Fruit fly (Drosophila melanogaster) whole organism, embryonic: Measurements from ENCODE around the gene fz.

Experiments
- Aef1 ChIP-seq: fragments of 200-800 bp; sonication (Bioruptor generic); IDR thresholded peaks from 3 replicates; pipeline ENCODE4 v1.3.6; 2022; ENCODE audit warnings: missing biosample characterization, missing genetic modification characterization
- Asciz ChIP-seq: fragments of 200-800 bp; sonication (Bioruptor generic); optimal IDR thresholded peaks from 2 replicates; lab custom pipeline; 2017; ENCODE audit warnings: missing biosample characterization, mild to moderate bottlenecking, missing genetic modification characterization, missing genetic modification reagents
- CG10267 ChIP-seq: fragments of 200-800 bp; sonication (Bioruptor generic); optimal IDR thresholded peaks from 2 replicates; lab custom pipeline; 2018; ENCODE audit warnings: missing biosample characterization, mild to moderate bottlenecking, missing genetic modification characterization, moderate library complexity
- CG10462 ChIP-seq: fragments of 200-800 bp; sonication (Bioruptor generic); optimal IDR thresholded peaks from 2 replicates; lab custom pipeline; 2016; ENCODE audit warnings: missing biosample characterization, missing genetic modification characterization
- CG11398 ChIP-seq: fragments of 200-800 bp; sonication (Bioruptor generic); optimal IDR thresholded peaks from 2 replicates; lab custom pipeline; 2016; ENCODE audit warnings: missing biosample characterization, missing genetic modification characterization
- CG15011 ChIP-seq: fragments of 200-800 bp; sonication (Bioruptor generic); optimal IDR thresholded peaks from 3 replicates; lab custom pipeline; 2018; ENCODE audit warnings: missing biosample characterization, mild to moderate bottlenecking, missing genetic modification characterization
- CG1647 ChIP-seq: fragments of 200-800 bp; sonication (Bioruptor generic); optimal IDR thresholded peaks from 3 replicates; lab custom pipeline; 2016; ENCODE audit warnings: missing biosample characterization, missing genetic modification characterization
- CG16779 ChIP-seq: fragments of 200-800 bp; sonication (Bioruptor generic); IDR thresholded peaks from 2 replicates; pipeline ENCODE4 v1.3.6; 2022; ENCODE audit warnings: missing biosample characterization, missing genetic modification characterization
- CG17568 ChIP-seq: fragments of 200-800 bp; sonication (Bioruptor generic); optimal IDR thresholded peaks from 2 replicates; lab custom pipeline; 2018; ENCODE audit warnings: missing biosample characterization, mild to moderate bottlenecking, missing genetic modification characterization, moderate library complexity
- CG18764 ChIP-seq: fragments of 200-800 bp; sonication (Bioruptor generic); optimal IDR thresholded peaks from 3 replicates; lab custom pipeline; 2016; ENCODE audit warnings: missing biosample characterization, missing genetic modification characterization
- CG2116 ChIP-seq: fragments of 200-800 bp; sonication (Bioruptor generic); optimal IDR thresholded peaks from 3 replicates; lab custom pipeline; 2018; ENCODE audit warnings: missing biosample characterization, mild to moderate bottlenecking, missing genetic modification characterization
- CG4328 ChIP-seq: fragments of 200-800 bp; sonication (Bioruptor generic); optimal IDR thresholded peaks from 3 replicates; lab custom pipeline; 2017; ENCODE audit warnings: missing biosample characterization, missing genetic modification reagents, missing genetic modification characterization
- CG4404 ChIP-seq: fragments of 200-800 bp; sonication (Bioruptor generic); IDR thresholded peaks from 2 replicates; pipeline ENCODE4 v1.3.6; 2022; ENCODE audit warnings: missing biosample characterization, missing genetic modification characterization
- CG4424 ChIP-seq: fragments of 200-800 bp; sonication (Bioruptor generic); optimal IDR thresholded peaks from 3 replicates; lab custom pipeline; 2016; ENCODE audit warnings: missing biosample characterization, missing genetic modification characterization
- CG5953 ChIP-seq: fragments of 200-800 bp; sonication (Bioruptor generic); IDR thresholded peaks from 2 replicates; pipeline ENCODE4 v1.3.6; 2022; ENCODE audit warnings: missing biosample characterization, missing genetic modification characterization
- CG7987 ChIP-seq: fragments of 200-800 bp; sonication (Bioruptor generic); optimal IDR thresholded peaks from 2 replicates; lab custom pipeline; 2018; ENCODE audit warnings: missing biosample characterization, mild to moderate bottlenecking, missing genetic modification characterization, moderate library complexity
- CG9215 ChIP-seq: fragments of 200-800 bp; sonication (Bioruptor generic); IDR thresholded peaks from 2 replicates; pipeline ENCODE4 v1.3.6; 2022; ENCODE audit warnings: missing biosample characterization, missing genetic modification characterization
- CG9609 ChIP-seq: fragments of 200-800 bp; sonication (Bioruptor generic); optimal IDR thresholded peaks from 3 replicates; lab custom pipeline; 2016; ENCODE audit warnings: missing biosample characterization, missing genetic modification characterization
- CkIIα-i1 ChIP-seq: fragments of 200-800 bp; sonication (Bioruptor generic); IDR thresholded peaks from 2 replicates; pipeline ENCODE4 v1.3.6; 2022; ENCODE audit warnings: missing biosample characterization, missing genetic modification characterization
- Dref ChIP-seq: fragments of 200-800 bp; sonication (Bioruptor generic); IDR thresholded peaks from 2 replicates; pipeline ENCODE4 v1.3.6; 2022; ENCODE audit warnings: missing biosample characterization, missing genetic modification characterization
- Ets65A ChIP-seq: fragments of 200-800 bp; sonication (Bioruptor generic); peaks from one replicate; lab custom pipeline; 2016; ENCODE audit warnings: missing biosample characterization, missing genetic modification characterization
- Fer3 ChIP-seq: fragments of 200-800 bp; sonication (Bioruptor generic); optimal IDR thresholded peaks from 2 replicates; lab custom pipeline; 2018; ENCODE audit warnings: missing biosample characterization, mild to moderate bottlenecking, missing genetic modification characterization, moderate library complexity
- H2.0 ChIP-seq: fragments of 200-800 bp; sonication (Bioruptor generic); IDR thresholded peaks from 2 replicates; pipeline ENCODE4 v1.3.6; 2022; ENCODE audit warnings: missing biosample characterization, missing genetic modification characterization
- HHEX ChIP-seq: fragments of 200-800 bp; sonication (Bioruptor generic); optimal IDR thresholded peaks from 3 replicates; lab custom pipeline; 2017; ENCODE audit warnings: missing biosample characterization, mild to moderate bottlenecking, missing genetic modification characterization, missing genetic modification reagents
- HLH4C ChIP-seq: fragments of 200-800 bp; sonication (Bioruptor generic); IDR thresholded peaks from 3 replicates; pipeline ENCODE4 v1.3.6; 2022; ENCODE audit warnings: missing biosample characterization, missing genetic modification characterization; ENCODE audit not compliant: partially characterized antibody
- Hr3 ChIP-seq: fragments of 200-800 bp; sonication (Bioruptor generic); optimal IDR thresholded peaks from 3 replicates; lab custom pipeline; 2016; ENCODE audit warnings: missing biosample characterization, missing genetic modification characterization
- Lhr ChIP-seq: fragments of 200-800 bp; sonication (Bioruptor generic); optimal IDR thresholded peaks from 3 replicates; lab custom pipeline; 2017; ENCODE audit warnings: mild to moderate bottlenecking, missing biosample characterization, missing genetic modification reagents, missing genetic modification characterization
- NK7.1 ChIP-seq: fragments of 200-800 bp; sonication (Bioruptor generic); optimal IDR thresholded peaks from 3 replicates; lab custom pipeline; 2016; ENCODE audit warnings: missing biosample characterization, missing genetic modification characterization
- NfI ChIP-seq: fragments of 200-800 bp; sonication (Bioruptor generic); optimal IDR thresholded peaks from 3 replicates; lab custom pipeline; 2018; ENCODE audit warnings: missing biosample characterization, mild to moderate bottlenecking, missing genetic modification characterization, moderate library complexity
- Scr ChIP-seq: fragments of 200-800 bp; sonication (Bioruptor generic); IDR thresholded peaks from 2 replicates; pipeline ENCODE4 v1.3.6; 2022; ENCODE audit warnings: missing biosample characterization, missing genetic modification characterization; ENCODE audit not compliant: partially characterized antibody
- Side ChIP-seq: fragments of 200-800 bp; sonication (Bioruptor generic); optimal IDR thresholded peaks from 2 replicates; lab custom pipeline; 2016; ENCODE audit warnings: missing biosample characterization, missing genetic modification characterization
- Sox100B ChIP-seq: fragments of 200-800 bp; sonication (Bioruptor generic); optimal IDR thresholded peaks from 3 replicates; lab custom pipeline; 2018; ENCODE audit warnings: missing biosample characterization, mild to moderate bottlenecking, missing genetic modification characterization
- Tbp ChIP-seq: fragments of >200 bp; optimal IDR thresholded peaks from 2 replicates; lab custom pipeline; 2018; ENCODE audit warnings: missing biosample characterization, missing genetic modification characterization
- amos ChIP-seq: fragments of 200-800 bp; sonication (Bioruptor generic); IDR thresholded peaks from 2 replicates; pipeline ENCODE4 v1.3.6; 2022; ENCODE audit warnings: missing biosample characterization, missing genetic modification characterization; ENCODE audit not compliant: partially characterized antibody
- emc ChIP-seq: fragments of 200-800 bp; sonication (Bioruptor generic); optimal IDR thresholded peaks from 2 replicates; lab custom pipeline; 2016; ENCODE audit warnings: missing biosample characterization, missing genetic modification characterization
- fd3F ChIP-seq: fragments of 200-800 bp; sonication (Bioruptor generic); optimal IDR thresholded peaks from 2 replicates; lab custom pipeline; 2018; ENCODE audit warnings: missing biosample characterization, mild to moderate bottlenecking, missing genetic modification characterization, moderate library complexity
- kah ChIP-seq: fragments of 200-800 bp; sonication (Bioruptor generic); optimal IDR thresholded peaks from 2 replicates; lab custom pipeline; 2018; ENCODE audit warnings: missing biosample characterization, mild to moderate bottlenecking, missing genetic modification characterization
- odd ChIP-seq: fragments of 200-800 bp; sonication (Bioruptor generic); optimal IDR thresholded peaks from 2 replicates; lab custom pipeline; 2017; ENCODE audit warnings: missing biosample characterization, mild to moderate bottlenecking, missing genetic modification characterization
- otp ChIP-seq: fragments of 200-800 bp; sonication (Bioruptor generic); IDR thresholded peaks from 3 replicates; pipeline ENCODE4, ENCODE4 v1.3.6; 2022; ENCODE audit warnings: missing biosample characterization, missing genetic modification characterization
- psq ChIP-seq: fragments of 200-800 bp; sonication (Bioruptor generic); optimal IDR thresholded peaks from 2 replicates; lab custom pipeline; 2017; ENCODE audit warnings: missing biosample characterization, missing genetic modification characterization
- ro ChIP-seq: fragments of 200-800 bp; sonication (Bioruptor generic); IDR thresholded peaks from 2 replicates; pipeline ENCODE4 v1.3.6; 2022; ENCODE audit warnings: missing biosample characterization, missing genetic modification characterization
- sens ChIP-seq: fragments of 200-800 bp; sonication (Bioruptor generic); peaks from one replicate; lab custom pipeline; 2016; ENCODE audit warnings: missing biosample characterization, missing genetic modification characterization
- slbo ChIP-seq: fragments of 200-800 bp; sonication (Bioruptor generic); IDR thresholded peaks from 2 replicates; pipeline ENCODE4 v1.3.6; 2022; ENCODE audit warnings: missing biosample characterization, missing genetic modification characterization
- tio ChIP-seq: fragments of 200-800 bp; sonication (Bioruptor generic); optimal IDR thresholded peaks from 2 replicates; lab custom pipeline; 2017; ENCODE audit warnings: missing biosample characterization, missing genetic modification characterization, inconsistent platforms
- tup ChIP-seq: fragments of 200-800 bp; sonication (Bioruptor generic); optimal IDR thresholded peaks from 2 replicates; lab custom pipeline; 2016; ENCODE audit warnings: missing biosample characterization, mild to moderate bottlenecking, missing genetic modification characterization, moderate library complexity
- unc-4 ChIP-seq: fragments of 200-800 bp; sonication (Bioruptor generic); IDR thresholded peaks from 2 replicates; pipeline ENCODE4 v1.3.6; 2022; ENCODE audit warnings: missing biosample characterization, missing genetic modification characterization; ENCODE audit not compliant: partially characterized antibody
- unpg ChIP-seq: fragments of 200-800 bp; sonication (Bioruptor generic); optimal IDR thresholded peaks from 3 replicates; lab custom pipeline; 2018; ENCODE audit warnings: missing biosample characterization, mild to moderate bottlenecking, missing genetic modification characterization, moderate library complexity
- vvl ChIP-seq: fragments of 200-800 bp; sonication (Bioruptor generic); IDR thresholded peaks from 2 replicates; pipeline ENCODE4 v1.3.6; 2022; ENCODE audit warnings: missing biosample characterization, missing genetic modification characterization
- zf30C ChIP-seq: fragments of 200-800 bp; sonication (Bioruptor generic); optimal IDR thresholded peaks from 3 replicates; lab custom pipeline; 2018; ENCODE audit warnings: missing biosample characterization, mild to moderate bottlenecking, missing genetic modification characterization

Gene fz

DNA sequence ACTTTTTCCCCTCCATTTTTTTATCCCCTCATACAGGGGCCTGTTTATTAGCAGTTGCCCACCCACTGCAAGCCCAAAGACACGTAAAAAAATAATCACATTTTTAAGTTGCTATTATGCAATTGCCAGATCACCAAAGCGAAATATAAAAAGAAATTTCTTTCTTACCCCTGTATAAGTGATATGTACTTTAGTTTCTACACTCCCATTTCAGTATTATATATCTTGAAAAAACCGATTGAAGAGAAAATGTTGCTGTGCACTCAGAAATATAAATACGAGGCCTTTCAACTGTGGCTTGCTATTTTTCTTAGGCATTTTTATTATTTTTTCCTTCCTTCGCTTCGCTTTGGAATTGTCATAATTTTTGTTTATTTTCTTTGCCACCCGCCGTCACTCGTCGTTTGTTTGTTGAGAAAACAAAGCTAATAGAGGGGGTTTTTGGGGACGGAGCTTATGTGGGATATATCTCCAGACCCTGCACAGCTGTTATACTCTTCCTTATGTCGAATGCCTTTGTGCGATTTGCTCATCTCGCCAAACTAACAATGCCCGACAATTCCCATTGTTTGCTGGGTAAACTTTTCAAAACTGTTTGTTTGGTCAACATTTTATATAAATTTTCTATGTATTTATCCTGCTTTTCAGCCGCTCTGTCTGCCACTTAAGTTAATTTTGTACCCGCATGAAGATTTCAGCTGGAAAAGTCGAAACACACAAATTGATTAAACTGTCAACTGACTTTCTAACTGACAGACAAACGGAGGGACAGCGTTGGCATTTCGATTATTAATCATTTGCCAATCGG is 80.3 kb downstream of the fz start (continued):
- TF ChIP-seq Sox100B (GFP tag; lab: Kevin White, UChicago) (peak; percentile 30), CG9215 (no peak), CG10267 (tag; lab: Kevin White, UChicago) (no peak), CG18764 (GFP tag; lab: Kevin White, UChicago) (no peak), CG10462 (no peak), Fer3 (tag; lab: Kevin White, UChicago) (no peak), unc-4 (no peak), NK7.1 (GFP tag; lab: Kevin White, UChicago) (no peak), NfI (no peak), zf30C (no peak), Ets65A (GFP tag; lab: Kevin White, UChicago) (peak; percentile 88), CG5953 (GFP tag; lab: Robert Waterston, UW) (no peak), Scr (no peak), emc (no peak), CG15011 (GFP tag; lab: Kevin White, UChicago) (no peak), psq (GFP tag; lab: Kevin White, UChicago) (no peak), CG11398 (no peak), CG1647 (no peak), vvl (GFP tag; lab: Robert Waterston, UW) (0 out of 2 replicates have a peak, but pooled peaks have one; percentile 5), H2.0 (no peak), ro (GFP tag; lab: Robert Waterston, UW) (no peak), HLH4C (GFP tag; lab: Robert Waterston, UW) (no peak), tio (GFP tag; lab: Kevin White, UChicago) (no peak), Hr3 (GFP tag; lab: Kevin White, UChicago) (peak; percentile 14), otp (GFP tag; lab: Robert Waterston, UW) (no peak), CG16779 (no peak), Aef1 (GFP tag; lab: Robert Waterston, UW) (no peak), Asciz (GFP tag; lab: Kevin White, UChicago) (peak; percentile 61), tup (no peak), CG7987 (no peak), CG2116 (GFP tag; lab: Kevin White, UChicago) (no peak), slbo (GFP tag; lab: Robert Waterston, UW) (no peak), CG4328 (no peak), Side (GFP tag; lab: Kevin White, UChicago) (no peak), Dref (GFP tag; lab: Robert Waterston, UW) (no peak), amos (no peak), odd (peak; percentile 7), unpg (GFP tag; lab: Kevin White, UChicago) (peak; percentile 13), fd3F (GFP tag; lab: Kevin White, UChicago) (no peak), Tbp (GFP tag; lab: Kevin White, UChicago) (no peak), CG4404 (no peak), kah (GFP tag; lab: Kevin White, UChicago) (no peak), sens (GFP tag; lab: Kevin White, UChicago) (peak; percentile 27), CG17568 (GFP tag; lab: Kevin White, UChicago) (peak; percentile 46), CG4424 (GFP tag; lab: Kevin White, UChicago) (no peak), HHEX (peak; percentile 18), CkIIα-i1 (GFP tag; lab: Robert Waterston, UW) (no peak), CG9609 (GFP tag; lab: Kevin White, UChicago) (no peak), Lhr (GFP tag; lab: Kevin White, UChicago) (peak; percentile 17)
- TF ChIP-seq, all 482 proteins: peak for 83
